Worm (Caenorhabditis elegans) whole organism, L1 larva: ENCODE data around the gene C34D10.5.

Source experiments
- ama-1 ChIP-seq: fragments of 150-350 bp; optimal IDR thresholded peaks from 2 replicates; lab custom pipeline; 2014
- lin-15B ChIP-seq: fragments of 150-350 bp; sonication (generic microtip); optimal IDR thresholded peaks from 3 replicates; lab custom pipeline; 2014; ENCODE audit warnings: missing biosample characterization, missing genetic modification characterization
- nhr-20 ChIP-seq: sonication (generic microtip); optimal IDR thresholded peaks from 2 replicates; lab custom pipeline; 2016; ENCODE audit warnings: mild to moderate bottlenecking, missing genetic modification characterization, missing compliant biosample characterization

ce11 chrX:7989155-7989554, 28.7 kb upstream of the C34D10.5 start:
- TF ChIP-seq nhr-20 (tag; lab: Kevin White, UChicago): no peak
- TF ChIP-seq lin-15B (tag; lab: Kevin White, UChicago): no peak
- peak; percentile 24 for TF ChIP-seq ama-1 (lab: Kevin White, UChicago)
